Fruit fly (Drosophila melanogaster) S2 (cell line): ENCODE results near the gene Vajk2.

ENCODE experiments used
- CG8478 ChIP-seq: fragments of >200 bp; optimal IDR thresholded peaks from 2 replicates; lab custom pipeline; 2018
- CTCF ChIP-seq, 2 experiments: fragments of >200 bp; optimal IDR thresholded peaks; 2 replicates each; lab custom pipeline; 2018

Gene Vajk2

dm6 chr2L:13934542-13935065 lies at the start of gene Vajk2:
Vajk2 (minus strand) TSS chr2L:13934692.
- TF ChIP-seq CG8478 (lab: Kevin White, UChicago): no peak
- TF ChIP-seq CTCF (optimal IDR thresholded peaks at IDR 0.05; lab: Kevin White, UChicago): no peak

- TF ChIP-seq CTCF (optimal IDR thresholded peaks at IDR 0.05; lab: Kevin White, UChicago) (no peak), CG8478 (lab: Kevin White, UChicago) (no peak)
Observed at dm6 chr2L:13979826-13980225, 45.3 kb upstream of the Vajk2 start, which contains the start of gene NimC2. NimC2 (plus strand) TSS chr2L:13980126.

dm6 chr2L:13977073-13977472 lies 42.6 kb upstream of the Vajk2 start, which contains the start of gene Cyp28a5:
Cyp28a5 (plus strand) TSS chr2L:13977302.
- TF ChIP-seq CG8478 (lab: Kevin White, UChicago) (no peak), CTCF (optimal IDR thresholded peaks at IDR 0.05; lab: Kevin White, UChicago) (no peak)

dm6 chr2L:13976669-13977068 lies 42.2 kb upstream of the Vajk2 start, which contains the start of gene NimC1:
NimC1 (minus strand) TSS chr2L:13976769.
- TF ChIP-seq CG8478 (lab: Kevin White, UChicago): no peak
- no peak for TF ChIP-seq CTCF (optimal IDR thresholded peaks at IDR 0.05; lab: Kevin White, UChicago)

dm6 chr2L:13972847-13973246 lies 38.4 kb upstream of the Vajk2 start, which contains the start of gene He:
He (minus strand) TSS chr2L:13972947.
- TF ChIP-seq CG8478 (lab: Kevin White, UChicago): no peak
- TF ChIP-seq CTCF (optimal IDR thresholded peaks at IDR 0.05; lab: Kevin White, UChicago): no peak

dm6 chr2L:13969876-13970275 lies 35.4 kb upstream of the Vajk2 start, which contains the start of the genes NimB4 and NimB5:
NimB4 (minus strand) TSS chr2L:13969976.
NimB5 (plus strand) TSS chr2L:13970177.
- TF ChIP-seq CTCF (optimal IDR thresholded peaks at IDR 0.05; lab: Kevin White, UChicago) (no peak), CG8478 (lab: Kevin White, UChicago) (no peak)

- TF ChIP-seq CTCF (optimal IDR thresholded peaks at IDR 0.05; lab: Kevin White, UChicago) (no peak), CG8478 (lab: Kevin White, UChicago) (no peak)
Observed at dm6 chr2L:13967846-13968350, 33.4 kb upstream of the Vajk2 start, which contains the start of gene NimB3. NimB3 (minus strand) TSS chr2L:13967985.

dm6 chr2L:13966732-13967316 lies 32.3 kb upstream of the Vajk2 start, which contains the start of gene NimB2:
NimB2 (minus strand) TSS chr2L:13967018.
- TF ChIP-seq CG8478 (lab: Kevin White, UChicago) (no peak), CTCF (optimal IDR thresholded peaks at IDR 0.05; lab: Kevin White, UChicago) (no peak)

- TF ChIP-seq CG8478 (lab: Kevin White, UChicago) (no peak), CTCF (optimal IDR thresholded peaks at IDR 0.05; lab: Kevin White, UChicago) (no peak)
Observed at dm6 chr2L:13963467-13964122, 29.1 kb upstream of the Vajk2 start, which contains the start of gene NimB1. NimB1 (plus strand) TSS chr2L:13963507.

dm6 chr2L:13960399-13960798 lies 25.9 kb upstream of the Vajk2 start:
- TF ChIP-seq CG8478 (lab: Kevin White, UChicago) (no peak), CTCF (optimal IDR thresholded peaks at IDR 0.05; lab: Kevin White, UChicago) (no peak)

dm6 chr2L:13957239-13957638 lies 22.7 kb upstream of the Vajk2 start, which contains the start of gene NimA:
NimA (plus strand) TSS chr2L:13957539.
- TF ChIP-seq CG8478 (lab: Kevin White, UChicago) (no peak), CTCF (optimal IDR thresholded peaks at IDR 0.05; lab: Kevin White, UChicago) (no peak)

dm6 chr2L:13955775-13956174 lies 21.3 kb upstream of the Vajk2 start:
- no peak for TF ChIP-seq CTCF (optimal IDR thresholded peaks at IDR 0.05; lab: Kevin White, UChicago)
- TF ChIP-seq CG8478 (lab: Kevin White, UChicago): no peak

- TF ChIP-seq CTCF (optimal IDR thresholded peaks at IDR 0.05; lab: Kevin White, UChicago) (no peak), CG8478 (lab: Kevin White, UChicago) (no peak)
Observed at dm6 chr2L:13949789-13950188, 15.3 kb upstream of the Vajk2 start.

dm6 chr2L:13947476-13947875 lies 13.0 kb upstream of the Vajk2 start, which contains the start of gene Vajk3:
Vajk3 (minus strand) TSS chr2L:13947476.
- TF ChIP-seq CG8478 (lab: Kevin White, UChicago) (no peak), CTCF (optimal IDR thresholded peaks at IDR 0.05; lab: Kevin White, UChicago) (no peak)

- TF ChIP-seq CTCF (optimal IDR thresholded peaks at IDR 0.05; lab: Kevin White, UChicago) (no peak), CG8478 (lab: Kevin White, UChicago) (no peak)
Observed at dm6 chr2L:13931318-13931717, 3.2 kb downstream of the Vajk2 start, which contains the start of gene CG42711. CG42711 (minus strand) TSS chr2L:13931362.
